Worm (Caenorhabditis elegans): ENCODE results near the gene cfp-1.
A peak's percentile ranks its signal among the peaks of the same experiment; 100 is the strongest.

cfp-1 gene

DNA sequence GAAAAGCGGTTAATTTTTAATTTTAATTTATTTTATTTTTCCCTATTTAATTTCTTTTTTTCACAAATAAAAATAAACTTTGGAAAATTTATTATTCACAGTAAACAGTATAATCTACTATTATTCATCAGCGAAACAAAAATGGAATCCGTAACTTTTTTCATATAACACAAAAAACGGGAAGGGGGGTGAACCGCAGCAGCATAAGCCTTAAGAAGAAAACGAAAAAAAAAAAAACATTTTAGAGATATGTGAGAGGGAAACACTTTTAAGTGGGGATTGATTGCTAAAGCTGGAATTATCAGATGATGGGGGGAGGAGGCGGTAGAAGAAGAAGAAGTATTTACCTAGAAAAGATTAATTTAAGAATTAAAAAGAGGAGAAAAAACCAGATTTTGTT, 30.4 kb downstream of the cfp-1 start:
- TF ChIP-seq nhr-20 (tag; optimal IDR thresholded peaks at IDR 0.05) (no peak), ama-1 (optimal IDR thresholded peaks at IDR 0.05) (no peak), skn-1 (tag; optimal IDR thresholded peaks at IDR 0.05) (no peak), ceh-88 (GFP tag; IDR thresholded peaks at IDR 0.05) (no peak), ces-1 (GFP tag; optimal IDR thresholded peaks at IDR 0.05) (no peak), C16A3.4 (tag; optimal IDR thresholded peaks at IDR 0.05) (no peak)

ce11 chrIV:14113621-14114020, 36.4 kb downstream of the cfp-1 start:
- TF ChIP-seq unc-30 (tag; optimal IDR thresholded peaks at IDR 0.05), result no peak
- no peak for TF ChIP-seq grh-1 (GFP tag; IDR thresholded peaks at IDR 0.05)
- peak in 1 of 3 experiments; percentile 33 for TF ChIP-seq dpl-1 (GFP tag; optimal IDR thresholded peaks at IDR 0.05)
- TF ChIP-seq nhr-85 (tag), result no peak
- TF ChIP-seq sup-37 (GFP tag; optimal IDR thresholded peaks at IDR 0.05), result no peak
- no peak for TF ChIP-seq nhr-47 (tag; optimal IDR thresholded peaks at IDR 0.05)
- TF ChIP-seq efl-1 (optimal IDR thresholded peaks at IDR 0.05), result peak; percentile 10 to 69
- peak in 1 of 2 experiments; percentile 55 for TF ChIP-seq efl-1 (GFP tag; optimal IDR thresholded peaks at IDR 0.05 in 1 of 2)
- TF ChIP-seq nhr-12 (tag; optimal IDR thresholded peaks at IDR 0.05), result no peak
- no peak for TF ChIP-seq hpl-2 (GFP tag; optimal IDR thresholded peaks at IDR 0.05)
- no peak for TF ChIP-seq elt-3 (tag; optimal IDR thresholded peaks at IDR 0.05)

ce11 chrIV:14114357-14114756, 37.1 kb downstream of the cfp-1 start:
- TF ChIP-seq hpl-2 (GFP tag; optimal IDR thresholded peaks at IDR 0.05) (no peak), nhr-12 (tag; optimal IDR thresholded peaks at IDR 0.05) (no peak), elt-3 (tag; optimal IDR thresholded peaks at IDR 0.05) (no peak), hlh-4 (tag; optimal IDR thresholded peaks at IDR 0.05) (no peak)

DNA sequence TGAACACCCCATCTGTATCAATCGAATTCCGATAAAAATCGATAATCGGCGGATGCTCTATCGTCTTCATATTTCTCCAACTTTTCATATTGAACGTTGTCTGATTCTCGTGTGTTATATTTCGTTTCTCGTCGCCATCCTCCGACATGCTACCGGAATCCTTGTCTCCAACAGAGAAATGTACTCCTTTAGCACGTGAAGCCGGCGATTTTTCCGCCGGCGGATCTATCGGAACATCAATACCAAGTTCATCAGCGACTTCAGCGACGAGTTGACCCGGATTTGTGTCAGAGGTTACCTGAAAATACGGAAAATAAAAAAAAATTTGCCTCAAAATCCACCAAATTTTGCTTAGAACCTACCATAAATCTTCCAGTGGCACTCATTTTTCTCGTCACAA, 37.8 kb downstream of the cfp-1 start:
- TF ChIP-seq irx-1 (tag; optimal IDR thresholded peaks at IDR 0.05) (no peak), nhr-20 (tag; optimal IDR thresholded peaks at IDR 0.05) (no peak), nhr-11 (tag; optimal IDR thresholded peaks at IDR 0.05) (no peak), tlp-1 (tag; optimal IDR thresholded peaks at IDR 0.05) (no peak), snpc-4 (tag; optimal IDR thresholded peaks at IDR 0.05) (no peak), jun-1 (tag; optimal IDR thresholded peaks at IDR 0.05) (no peak), ztf-4 (tag; optimal IDR thresholded peaks at IDR 0.05) (no peak), egl-13 (tag; optimal IDR thresholded peaks at IDR 0.05) (no peak), efl-1 (optimal IDR thresholded peaks at IDR 0.05) (no peak), efl-1 (GFP tag; optimal IDR thresholded peaks at IDR 0.05 in 1 of 2) (no peak), lir-3 (tag; optimal IDR thresholded peaks at IDR 0.05; ENCODE audit: poor library complexity) (no peak), F16B12.6 (tag; optimal IDR thresholded peaks at IDR 0.05) (no peak)

- TF ChIP-seq alr-1 (tag; optimal IDR thresholded peaks at IDR 0.05; ENCODE audit: borderline replicate concordance), result no peak
These were observed 38.3 kb downstream of the cfp-1 start for ce11 chrIV:14115556-14115955.

- TF ChIP-seq ceh-90 (tag; optimal IDR thresholded peaks at IDR 0.05), result no peak
- peak in 1 of 2 experiments; percentile 17 for TF ChIP-seq efl-1 (optimal IDR thresholded peaks at IDR 0.05)
- peak; percentile 53 to 91 for TF ChIP-seq efl-1 (GFP tag; optimal IDR thresholded peaks at IDR 0.05 in 1 of 2)
- no peak for TF ChIP-seq ets-5 (GFP tag; IDR thresholded peaks at IDR 0.05)
- TF ChIP-seq mdl-1 (tag; optimal IDR thresholded peaks at IDR 0.05), result no peak
- no peak for TF ChIP-seq aly-2 (tag; optimal IDR thresholded peaks at IDR 0.05)
- no peak for TF ChIP-seq mab-9 (GFP tag; IDR thresholded peaks at IDR 0.05)
- TF ChIP-seq fos-1 (tag; optimal IDR thresholded peaks at IDR 0.05), result no peak
- TF ChIP-seq ztf-4 (tag; optimal IDR thresholded peaks at IDR 0.05), result no peak
- TF ChIP-seq dpl-1 (GFP tag; optimal IDR thresholded peaks at IDR 0.05), result peak in 2 of 3 experiments; percentile 11 to 25
- no peak for TF ChIP-seq zip-4 (GFP tag; optimal IDR thresholded peaks at IDR 0.05)
- TF ChIP-seq ama-1 (optimal IDR thresholded peaks at IDR 0.05), result no peak
- TF ChIP-seq blmp-1 (tag; optimal IDR thresholded peaks at IDR 0.05), result no peak
These were observed 42.1 kb downstream of the cfp-1 start for ce11 chrIV:14119327-14119726.
